Worm (Caenorhabditis elegans) whole organism, late embryonic: ENCODE results near the gene unc-50.

ENCODE experiments used
- C08G9.2 ChIP-seq: sonication (generic microtip); optimal IDR thresholded peaks from 2 replicates; lab custom pipeline; 2016; ENCODE audit warnings: mild to moderate bottlenecking, missing genetic modification characterization, moderate library complexity, missing compliant biosample characterization
- K02D7.2 ChIP-seq: sonication (generic microtip); optimal IDR thresholded peaks from 2 replicates; lab custom pipeline; 2017; ENCODE audit warnings: mild to moderate bottlenecking, missing genetic modification characterization, missing compliant biosample characterization
- K09A11.1 ChIP-seq: sonication (generic microtip); optimal IDR thresholded peaks from 2 replicates; lab custom pipeline; 2017; ENCODE audit warnings: antibody characterized with exemption, mild to moderate bottlenecking, missing genetic modification characterization, missing compliant biosample characterization; ENCODE audit not compliant: insufficient read depth
- ahr-1 ChIP-seq: sonication (generic microtip); optimal IDR thresholded peaks from 2 replicates; lab custom pipeline; 2016; ENCODE audit warnings: missing genetic modification characterization, missing compliant biosample characterization
- ama-1 ChIP-seq: fragments of 150-350 bp; optimal IDR thresholded peaks from 2 replicates; lab custom pipeline; 2014
- ceh-14 ChIP-seq: sonication (generic microtip); optimal IDR thresholded peaks from 2 replicates; lab custom pipeline; 2016; ENCODE audit warnings: missing genotype, missing genetic modification characterization, missing compliant biosample characterization
- ceh-18 ChIP-seq: sonication (generic microtip); optimal IDR thresholded peaks from 2 replicates; lab custom pipeline; 2016; ENCODE audit warnings: missing genetic modification characterization, missing compliant biosample characterization
- ceh-2 ChIP-seq: sonication (generic microtip); optimal IDR thresholded peaks from 2 replicates; lab custom pipeline; 2016; ENCODE audit warnings: missing genotype, missing genetic modification characterization, missing compliant biosample characterization
- ceh-22 ChIP-seq: sonication (generic microtip); optimal IDR thresholded peaks from 2 replicates; lab custom pipeline; 2017; ENCODE audit warnings: missing biosample characterization, missing genetic modification characterization
- ceh-30 ChIP-seq: fragments of 150-350 bp; optimal IDR thresholded peaks from 2 replicates; lab custom pipeline; 2014; ENCODE audit warnings: missing biosample characterization, missing genetic modification characterization
- ceh-31 ChIP-seq: sonication (generic microtip); optimal IDR thresholded peaks from 2 replicates; lab custom pipeline; 2016; ENCODE audit warnings: missing genetic modification characterization, missing compliant biosample characterization
- ceh-34 ChIP-seq: sonication (generic microtip); optimal IDR thresholded peaks from 2 replicates; lab custom pipeline; 2016; ENCODE audit warnings: mild to moderate bottlenecking, missing genetic modification characterization, missing compliant biosample characterization
- ceh-6 ChIP-seq: fragments of 200-800 bp; sonication (Bioruptor generic); optimal IDR thresholded peaks from 2 replicates; lab custom pipeline; 2018; ENCODE audit warnings: mild to moderate bottlenecking, missing genetic modification characterization, missing compliant biosample characterization
- che-1 ChIP-seq: sonication (generic microtip); optimal IDR thresholded peaks from 2 replicates; lab custom pipeline; 2016; ENCODE audit warnings: mild to moderate bottlenecking, missing genetic modification characterization, missing compliant biosample characterization
- dve-1 ChIP-seq: sonication (generic microtip); optimal IDR thresholded peaks from 2 replicates; lab custom pipeline; 2017; ENCODE audit warnings: antibody characterized with exemption, mild to moderate bottlenecking, missing genetic modification characterization, missing compliant biosample characterization
- elt-2 ChIP-seq: sonication (generic microtip); optimal IDR thresholded peaks from 2 replicates; lab custom pipeline; 2016; ENCODE audit warnings: missing genetic modification reagents, missing genetic modification characterization, missing compliant biosample characterization
- elt-4 ChIP-seq: sonication (generic microtip); optimal IDR thresholded peaks from 2 replicates; lab custom pipeline; 2016; ENCODE audit warnings: missing genetic modification characterization, missing compliant biosample characterization
- ets-4 ChIP-seq: sonication (generic microtip); optimal IDR thresholded peaks from 2 replicates; lab custom pipeline; 2016; ENCODE audit warnings: missing genetic modification characterization, missing compliant biosample characterization
- gmeb-2 ChIP-seq: sonication (generic microtip); optimal IDR thresholded peaks from 2 replicates; lab custom pipeline; 2016; ENCODE audit warnings: missing genetic modification characterization, inconsistent platforms, missing compliant biosample characterization
- hlh-13 ChIP-seq: fragments of 200-800 bp; sonication (Bioruptor generic); optimal IDR thresholded peaks from 2 replicates; lab custom pipeline; 2018; ENCODE audit warnings: mild to moderate bottlenecking, missing genetic modification characterization, missing compliant biosample characterization
- hlh-30 ChIP-seq: sonication (generic microtip); optimal IDR thresholded peaks from 2 replicates; lab custom pipeline; 2017; ENCODE audit warnings: antibody characterized with exemption, missing genetic modification characterization, missing compliant biosample characterization; ENCODE audit not compliant: insufficient read depth
- madf-2 ChIP-seq: sonication (generic microtip); optimal IDR thresholded peaks from 2 replicates; lab custom pipeline; 2017; ENCODE audit warnings: missing genetic modification characterization, missing compliant biosample characterization
- nfya-1 ChIP-seq: sonication (generic microtip); optimal IDR thresholded peaks from 2 replicates; lab custom pipeline; 2017; ENCODE audit warnings: missing genetic modification characterization, mild to moderate bottlenecking, missing compliant biosample characterization, antibody characterized with exemption, moderate library complexity
- nhr-11 ChIP-seq: fragments of 150-350 bp; optimal IDR thresholded peaks from 2 replicates; lab custom pipeline; 2014; ENCODE audit warnings: missing biosample characterization, missing genetic modification characterization
- npax-4 ChIP-seq: sonication (generic microtip); optimal IDR thresholded peaks from 2 replicates; lab custom pipeline; 2016; ENCODE audit warnings: missing genetic modification characterization, missing compliant biosample characterization
- odd-2 ChIP-seq: sonication (generic microtip); optimal IDR thresholded peaks from 2 replicates; lab custom pipeline; 2017; ENCODE audit warnings: antibody characterized with exemption, mild to moderate bottlenecking, missing genetic modification characterization, missing compliant biosample characterization
- pax-1 ChIP-seq: fragments of 150-350 bp; optimal IDR thresholded peaks from 2 replicates; lab custom pipeline; 2014; ENCODE audit warnings: missing biosample characterization, missing genetic modification characterization
- pha-2 ChIP-seq: sonication (generic microtip); optimal IDR thresholded peaks from 2 replicates; lab custom pipeline; 2017; ENCODE audit warnings: mild to moderate bottlenecking, missing genetic modification characterization, missing compliant biosample characterization
- pha-4 ChIP-seq: fragments of 150-350 bp; optimal IDR thresholded peaks from 2 replicates; lab custom pipeline; 2018; ENCODE audit warnings: missing biosample characterization, missing genetic modification reagents, missing genetic modification characterization
- pqm-1 ChIP-seq: sonication (generic microtip); optimal IDR thresholded peaks from 2 replicates; lab custom pipeline; 2016; ENCODE audit warnings: missing genetic modification characterization, missing compliant biosample characterization
- ref-2 ChIP-seq: sonication (generic microtip); optimal IDR thresholded peaks from 2 replicates; lab custom pipeline; 2016; ENCODE audit warnings: missing genetic modification characterization, missing compliant biosample characterization
- tbx-2 ChIP-seq: sonication (generic microtip); optimal IDR thresholded peaks from 2 replicates; lab custom pipeline; 2016; ENCODE audit warnings: missing genetic modification characterization, missing compliant biosample characterization
- unc-3 ChIP-seq, 2 experiments: fragments of 200-800 bp in 1 of 2; sonication (Bioruptor generic) in 1 of 2; sonication (generic microtip) in 1 of 2; conservative IDR thresholded peaks in 1 of 2; optimal IDR thresholded peaks in 1 of 2; 2 replicates each; pipeline versions ENCODE4 v1.3.6 to Lab custom; 2016 to 2022; ENCODE audit warnings: missing compliant biosample characterization in 2 of 2, missing genetic modification characterization in 2 of 2, missing genetic modification reagents in 1 of 2
- unc-55 ChIP-seq: sonication (generic microtip); optimal IDR thresholded peaks from 2 replicates; lab custom pipeline; 2017; ENCODE audit warnings: missing biosample characterization, missing genetic modification reagents, missing genetic modification characterization
- unc-86 ChIP-seq: sonication (generic microtip); optimal IDR thresholded peaks from 2 replicates; lab custom pipeline; 2016; ENCODE audit warnings: missing genetic modification characterization, missing compliant biosample characterization

Gene unc-50

ce11 chrIII:10296904-10297303 is 21.1 kb downstream of the unc-50 start:
- TF ChIP-seq npax-4 (tag; lab: Kevin White, UChicago) = no peak
- TF ChIP-seq elt-4 (tag; lab: Kevin White, UChicago) = no peak
- TF ChIP-seq ceh-31 (tag; lab: Kevin White, UChicago) = no peak

- TF ChIP-seq pha-4 (tag; lab: Kevin White, UChicago) (no peak), ama-1 (lab: Kevin White, UChicago) (no peak), ceh-6 (no peak), unc-86 (tag; lab: Kevin White, UChicago) (no peak), K02D7.2 (tag; lab: Kevin White, UChicago) (no peak), nfya-1 (tag; lab: Kevin White, UChicago) (no peak), ahr-1 (tag; lab: Kevin White, UChicago) (no peak), K09A11.1 (tag; lab: Kevin White, UChicago) (no peak), odd-2 (tag; lab: Kevin White, UChicago) (no peak), ceh-30 (tag; lab: Kevin White, UChicago) (no peak)
- TF ChIP-seq, all 69 proteins: peak for 0
These were observed 23.1 kb downstream of the unc-50 start, which contains the start of gene vglu-2 for ce11 chrIII:10294837-10295236. Gene vglu-2 (plus strand): TSS chrIII:10295137.

- TF ChIP-seq ets-4 (tag; lab: Kevin White, UChicago) (no peak), unc-86 (tag; lab: Kevin White, UChicago) (no peak), madf-2 (tag; lab: Kevin White, UChicago) (no peak), ceh-14 (tag; lab: Kevin White, UChicago) (no peak), pqm-1 (tag; lab: Kevin White, UChicago) (no peak), C08G9.2 (tag; lab: Kevin White, UChicago) (no peak), nhr-11 (tag; lab: Kevin White, UChicago) (no peak), pax-1 (no peak), elt-2 (tag; lab: Kevin White, UChicago) (no peak), unc-3 (GFP tag; conservative IDR thresholded peaks at IDR 0.05; lab: Robert Waterston, UW) (no peak), unc-3 (tag; optimal IDR thresholded peaks at IDR 0.05; lab: Kevin White, UChicago) (no peak), ceh-34 (tag; lab: Kevin White, UChicago) (no peak), che-1 (no peak), ref-2 (tag; lab: Kevin White, UChicago) (no peak), elt-4 (tag; lab: Kevin White, UChicago) (no peak), ceh-22 (tag; lab: Kevin White, UChicago) (no peak), dve-1 (tag; lab: Kevin White, UChicago) (no peak), hlh-13 (GFP tag; lab: Kevin White, UChicago) (no peak)
These were observed 24.0 kb downstream of the unc-50 start for ce11 chrIII:10293946-10294345.

ce11 chrIII:10293362-10293761 is 24.6 kb downstream of the unc-50 start:
- TF ChIP-seq ceh-14 (tag; lab: Kevin White, UChicago) = no peak
- TF ChIP-seq gmeb-2 (tag; lab: Kevin White, UChicago) = no peak
- TF ChIP-seq tbx-2 (tag; lab: Kevin White, UChicago) = no peak
- TF ChIP-seq unc-86 (tag; lab: Kevin White, UChicago) = no peak
- TF ChIP-seq ceh-2 = no peak
- no peak for TF ChIP-seq unc-55 (GFP tag; lab: Kevin White, UChicago)
- no peak for TF ChIP-seq hlh-30 (tag; lab: Kevin White, UChicago)
- no peak for TF ChIP-seq ceh-34 (tag; lab: Kevin White, UChicago)
- TF ChIP-seq ceh-18 (tag; lab: Kevin White, UChicago) = no peak
- TF ChIP-seq pha-2 (tag; lab: Kevin White, UChicago) = no peak
